Worm (Caenorhabditis elegans): ENCODE measurements around the gene nhr-263.

Gene nhr-263

DNA sequence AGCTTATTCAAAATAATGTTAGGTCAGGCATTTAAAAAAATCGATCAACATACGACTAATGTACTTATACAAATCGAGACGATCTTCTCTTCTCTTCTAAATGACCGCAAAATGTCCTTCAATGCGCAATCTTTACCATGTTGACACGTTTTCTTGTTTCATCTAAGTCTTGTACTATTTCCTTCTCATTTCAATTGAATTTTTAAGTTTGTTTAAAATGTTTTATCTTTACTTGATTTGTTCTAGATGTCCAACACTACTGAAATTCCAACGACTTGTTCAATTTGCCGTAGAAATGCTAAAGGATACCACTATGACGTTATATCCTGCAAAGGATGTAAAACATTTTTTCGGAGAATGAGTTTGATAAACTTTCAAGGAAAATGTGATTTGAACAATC lies at the start of gene nhr-263, which contains the start of gene nhr-148:
Gene nhr-263 (minus strand): TSS at position 101 of the 400 bp plus-strand sequence.
Gene nhr-148 (plus strand): TSS at position 215 of the 400 bp plus-strand sequence.
- TF ChIP-seq unc-130 (GFP tag; optimal IDR thresholded peaks at IDR 0.05): no peak
- TF ChIP-seq ztf-11 (tag; optimal IDR thresholded peaks at IDR 0.05): no peak
- no peak for TF ChIP-seq nhr-111 (GFP tag; optimal IDR thresholded peaks at IDR 0.05)
- no peak for TF ChIP-seq zfp-2 (tag; optimal IDR thresholded peaks at IDR 0.05)
- no peak for TF ChIP-seq dve-1 (tag; optimal IDR thresholded peaks at IDR 0.05; ENCODE audit: insufficient read depth)

DNA sequence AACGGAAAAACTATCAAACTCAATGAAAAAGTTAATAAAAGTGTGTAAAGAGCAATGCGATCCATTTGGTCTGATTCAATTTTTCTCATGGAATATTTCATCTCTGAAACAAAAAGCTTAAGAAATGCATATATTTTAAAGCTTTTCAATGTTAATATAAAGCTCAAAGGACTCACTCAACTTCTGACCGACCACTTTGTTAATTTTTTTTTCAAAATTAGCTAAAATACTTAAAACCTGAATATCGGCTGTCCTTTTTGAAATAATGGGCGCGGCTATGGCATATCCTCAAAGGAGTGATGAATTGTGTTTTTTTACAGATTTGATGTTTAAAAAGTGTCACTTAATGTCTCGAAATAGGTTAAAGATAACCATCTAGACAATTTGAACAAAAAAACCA lies 47.9 kb upstream of the nhr-263 start, which contains the start of gene C02H6.1:
Gene C02H6.1 (minus strand): TSS at position 101 of the 400 bp plus-strand sequence.
- no peak for TF ChIP-seq nhr-25 (tag; optimal IDR thresholded peaks at IDR 0.05; ENCODE audit: borderline replicate concordance, insufficient read depth)
- TF ChIP-seq spr-1 (tag; optimal IDR thresholded peaks at IDR 0.05): no peak
- no peak for TF ChIP-seq zag-1 (tag; optimal IDR thresholded peaks at IDR 0.05)
- no peak for TF ChIP-seq mxl-2 (GFP tag; conservative IDR thresholded peaks at IDR 0.05)
- no peak for TF ChIP-seq lsy-2 (tag; optimal IDR thresholded peaks at IDR 0.05)
- no peak for TF ChIP-seq ZK546.5 (tag; optimal IDR thresholded peaks at IDR 0.05)
- no peak for TF ChIP-seq ceh-32 (tag; optimal IDR thresholded peaks at IDR 0.05; ENCODE audit: poor library complexity)
- no peak for TF ChIP-seq Y48G9A.11 (GFP tag; IDR thresholded peaks at IDR 0.05)
- TF ChIP-seq tag-97 (GFP tag; IDR thresholded peaks at IDR 0.05): no peak

DNA sequence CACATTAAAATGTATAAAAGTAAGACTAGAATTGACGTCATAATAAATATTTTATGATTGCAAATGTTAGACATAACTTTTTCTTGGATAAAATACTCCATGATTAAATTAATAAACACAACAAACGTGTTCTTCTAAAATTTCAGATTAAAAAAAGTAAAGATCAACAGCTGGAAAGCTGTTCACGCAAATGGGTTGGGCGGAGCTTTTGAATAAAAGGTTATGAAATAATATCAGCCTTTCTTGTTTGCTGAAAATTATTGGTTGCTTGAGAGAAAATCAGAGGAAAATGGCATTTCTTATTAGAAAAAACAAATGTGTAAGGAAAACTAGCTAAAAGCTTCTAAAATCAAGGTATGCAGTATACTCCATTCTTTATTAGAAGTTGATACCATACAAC lies 45.9 kb upstream of the nhr-263 start, which contains the start of gene C02H6.3:
Gene C02H6.3 (minus strand): TSS at position 101 of the 400 bp plus-strand sequence.
- no peak for TF ChIP-seq ceh-62 (tag; optimal IDR thresholded peaks at IDR 0.05)
- TF ChIP-seq ama-1 (optimal IDR thresholded peaks at IDR 0.05): no peak
- no peak for TF ChIP-seq egl-43 (GFP tag; IDR thresholded peaks at IDR 0.05)
- no peak for TF ChIP-seq tag-97 (GFP tag; IDR thresholded peaks at IDR 0.05)
- TF ChIP-seq lin-1 (GFP tag; IDR thresholded peaks at IDR 0.05): no peak
- no peak for TF ChIP-seq ceh-44 (GFP tag; IDR thresholded peaks at IDR 0.05)
- TF ChIP-seq nhr-10 (tag; optimal IDR thresholded peaks at IDR 0.05): no peak
- TF ChIP-seq mes-2 (tag; optimal IDR thresholded peaks at IDR 0.05; ENCODE audit: poor library complexity, severe bottlenecking): no peak
- no peak for TF ChIP-seq dmd-6 (GFP tag; IDR thresholded peaks at IDR 0.05)
- TF ChIP-seq dpl-1 (GFP tag; optimal IDR thresholded peaks at IDR 0.05): no peak
- TF ChIP-seq nhr-102 (tag; optimal IDR thresholded peaks at IDR 0.05): no peak
- TF ChIP-seq zip-2 (tag; optimal IDR thresholded peaks at IDR 0.05): no peak
- no peak for TF ChIP-seq unc-39 (tag; optimal IDR thresholded peaks at IDR 0.05)
- TF ChIP-seq mxl-3 (GFP tag; optimal IDR thresholded peaks at IDR 0.05): no peak
- TF ChIP-seq nhr-11 (tag; optimal IDR thresholded peaks at IDR 0.05): no peak
- no peak for TF ChIP-seq snpc-1.2 (GFP tag; IDR thresholded peaks at IDR 0.05)
- TF ChIP-seq Y105C5A.15 (GFP tag; IDR thresholded peaks at IDR 0.05): no peak

DNA sequence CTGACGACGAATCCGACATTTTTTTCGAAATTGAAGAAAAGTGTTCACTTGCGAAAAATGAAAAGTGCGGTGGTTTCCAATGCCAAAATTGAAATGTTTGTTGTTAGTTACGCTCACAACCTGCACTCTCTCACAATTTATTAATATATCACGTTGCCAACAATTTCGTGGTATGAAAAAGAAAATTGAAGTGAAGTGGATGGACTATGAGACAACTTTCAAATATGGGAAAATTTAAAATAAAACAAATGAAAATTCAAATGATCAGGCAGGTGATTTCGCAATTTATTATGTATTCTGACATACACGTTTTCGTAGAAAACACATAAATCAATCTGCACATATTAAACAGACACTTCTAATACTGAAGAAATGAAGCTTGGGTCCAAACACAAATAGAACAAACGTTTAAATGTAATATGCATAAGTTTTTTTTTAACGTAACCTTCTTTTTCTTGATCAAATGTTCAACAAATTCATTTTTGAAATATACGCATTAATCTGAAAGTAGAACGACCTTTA lies 44.3 kb upstream of the nhr-263 start, which contains the start of gene srp-6:
Gene srp-6 (minus strand): TSS at position 51 of the 522 bp plus-strand sequence.
- TF ChIP-seq dve-1 (tag; optimal IDR thresholded peaks at IDR 0.05; ENCODE audit: insufficient read depth) (peak; percentile 10), mdt-29 (GFP tag; IDR thresholded peaks at IDR 0.05) (no peak), unc-62 (GFP tag; optimal IDR thresholded peaks at IDR 0.05 in 1 of 2) (peak in 1 of 2 experiments; percentile 66), unc-62 (tag; optimal IDR thresholded peaks at IDR 0.05) (no peak), nhr-11 (tag; optimal IDR thresholded peaks at IDR 0.05) (peak; percentile 9)

DNA sequence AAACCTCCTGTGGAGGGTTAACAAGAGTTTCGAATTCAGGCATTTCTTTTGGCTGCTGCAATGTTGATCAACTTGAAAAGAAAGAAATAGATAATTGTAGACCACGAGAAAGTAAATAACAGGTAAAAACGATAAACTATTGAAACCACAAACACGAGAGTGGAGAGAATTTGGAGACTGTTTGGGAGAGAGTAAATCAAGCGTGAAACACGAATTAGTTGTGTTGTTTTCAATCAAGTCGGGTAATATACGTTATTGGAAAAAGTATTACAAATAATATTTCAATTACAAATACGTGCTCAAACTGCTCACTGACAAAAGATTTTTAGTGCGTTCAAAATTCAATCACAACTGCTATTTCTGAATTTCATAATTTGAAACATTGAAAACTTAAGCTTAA lies 39.2 kb upstream of the nhr-263 start, which contains the start of gene C03G6.17:
Gene C03G6.17 (minus strand): TSS at position 101 of the 400 bp plus-strand sequence.
- TF ChIP-seq mes-2 (tag; optimal IDR thresholded peaks at IDR 0.05; ENCODE audit: poor library complexity, severe bottlenecking) (no peak), unc-62 (GFP tag; optimal IDR thresholded peaks at IDR 0.05 in 1 of 2) (no peak), unc-62 (tag; optimal IDR thresholded peaks at IDR 0.05) (no peak), aha-1 (tag) (peak; percentile 22)
